Worm (Caenorhabditis elegans) whole organism, mixed stage, embryonic: ENCODE results near the gene Y116A8C.44.

ENCODE experiments used
- M03D4.4 ChIP-seq: sonication (generic microtip); optimal IDR thresholded peaks from 2 replicates; lab custom pipeline; 2017; ENCODE audit warnings: mild to moderate bottlenecking, missing genetic modification characterization, missing compliant biosample characterization
- bed-3 ChIP-seq: fragments of 200-800 bp; sonication (Bioruptor generic); optimal IDR thresholded peaks from 3 replicates; lab custom pipeline; 2018; ENCODE audit warnings: mild to moderate bottlenecking, missing genetic modification characterization, moderate library complexity, missing compliant biosample characterization
- blmp-1 ChIP-seq: fragments of 150-350 bp; optimal IDR thresholded peaks from 2 replicates; lab custom pipeline; 2014; ENCODE audit warnings: missing biosample characterization, missing genetic modification characterization
- ceh-39 ChIP-seq: fragments of 150-350 bp; optimal IDR thresholded peaks from 2 replicates; lab custom pipeline; 2014; ENCODE audit warnings: missing biosample characterization, missing genetic modification characterization
- ceh-43 ChIP-seq: fragments of 200-800 bp; sonication (Bioruptor generic); optimal IDR thresholded peaks from 2 replicates; lab custom pipeline; 2018; ENCODE audit warnings: mild to moderate bottlenecking, missing genetic modification characterization, moderate library complexity, missing compliant biosample characterization
- cnd-1 ChIP-seq: fragments of 200-800 bp; sonication (Bioruptor generic); optimal IDR thresholded peaks from 2 replicates; lab custom pipeline; 2018; ENCODE audit warnings: mild to moderate bottlenecking, missing genetic modification characterization, missing compliant biosample characterization
- drap-1 ChIP-seq: fragments of 200-800 bp; sonication (Bioruptor generic); optimal IDR thresholded peaks from 3 replicates; lab custom pipeline; 2018; ENCODE audit warnings: mild to moderate bottlenecking, missing genetic modification characterization, missing compliant biosample characterization
- elt-1 ChIP-seq: sonication (generic microtip); optimal IDR thresholded peaks from 2 replicates; lab custom pipeline; 2017; ENCODE audit warnings: missing genetic modification characterization, mild to moderate bottlenecking, missing compliant biosample characterization, antibody characterized with exemption, moderate library complexity, borderline replicate concordance; ENCODE audit not compliant: insufficient read depth
- elt-3 ChIP-seq: fragments of 150-350 bp; optimal IDR thresholded peaks from 2 replicates; lab custom pipeline; 2014; ENCODE audit warnings: missing biosample characterization, missing genetic modification characterization
- flh-1 ChIP-seq: fragments of 200-800 bp; sonication (Bioruptor generic); optimal IDR thresholded peaks from 2 replicates; lab custom pipeline; 2018; ENCODE audit warnings: mild to moderate bottlenecking, missing genetic modification characterization, moderate library complexity, missing compliant biosample characterization
- hlh-1 ChIP-seq: fragments of 150-350 bp; optimal IDR thresholded peaks from 2 replicates; lab custom pipeline; 2014; ENCODE audit warnings: missing biosample characterization, missing genetic modification reagents, missing genetic modification characterization
- lin-13 ChIP-seq: fragments of 150-350 bp; optimal IDR thresholded peaks from 2 replicates; lab custom pipeline; 2014; ENCODE audit warnings: missing biosample characterization, missing genetic modification characterization
- lin-32 ChIP-seq: fragments of 200-800 bp; sonication (Bioruptor generic); optimal IDR thresholded peaks from 2 replicates; lab custom pipeline; 2018; ENCODE audit warnings: mild to moderate bottlenecking, missing genetic modification characterization, missing compliant biosample characterization
- lsy-2 ChIP-seq: fragments of 150-350 bp; optimal IDR thresholded peaks from 2 replicates; lab custom pipeline; 2014; ENCODE audit warnings: missing biosample characterization, missing genetic modification characterization
- mab-5 ChIP-seq: fragments of 150-350 bp; optimal IDR thresholded peaks from 2 replicates; lab custom pipeline; 2014; ENCODE audit warnings: missing biosample characterization, missing genetic modification characterization
- mls-2 ChIP-seq: sonication (generic microtip); optimal IDR thresholded peaks from 2 replicates; lab custom pipeline; 2016; ENCODE audit warnings: mild to moderate bottlenecking, missing genetic modification characterization, moderate library complexity, missing compliant biosample characterization
- nhr-12 ChIP-seq: fragments of 150-350 bp; optimal IDR thresholded peaks from 2 replicates; lab custom pipeline; 2014; ENCODE audit warnings: missing biosample characterization, missing genetic modification characterization
- nhr-2 ChIP-seq: fragments of 150-350 bp; optimal IDR thresholded peaks from 2 replicates; lab custom pipeline; 2014; ENCODE audit warnings: missing biosample characterization, missing genetic modification characterization
- nhr-237 ChIP-seq: fragments of 150-350 bp; optimal IDR thresholded peaks from 2 replicates; lab custom pipeline; 2014; ENCODE audit warnings: missing biosample characterization, missing genetic modification characterization
- nhr-28 ChIP-seq: fragments of 150-350 bp; optimal IDR thresholded peaks from 2 replicates; lab custom pipeline; 2014; ENCODE audit warnings: missing biosample characterization, missing genetic modification characterization
- pha-4 ChIP-seq: fragments of 150-350 bp; optimal IDR thresholded peaks from 2 replicates; lab custom pipeline; 2018; ENCODE audit warnings: missing biosample characterization, missing genetic modification reagents, missing genetic modification characterization
- sem-2 ChIP-seq: fragments of 200-800 bp; sonication (Bioruptor generic); optimal IDR thresholded peaks from 2 replicates; lab custom pipeline; 2018; ENCODE audit warnings: mild to moderate bottlenecking, missing genetic modification characterization, missing compliant biosample characterization
- snpc-4 ChIP-seq: fragments of 150-350 bp; optimal IDR thresholded peaks from 2 replicates; lab custom pipeline; 2014; ENCODE audit warnings: missing biosample characterization, missing genetic modification characterization
- sptf-1 ChIP-seq: sonication (generic microtip); optimal IDR thresholded peaks from 2 replicates; lab custom pipeline; 2017; ENCODE audit warnings: mild to moderate bottlenecking, missing genetic modification characterization, moderate library complexity, missing compliant biosample characterization
- tbx-8 ChIP-seq: fragments of 200-800 bp; sonication (Bioruptor generic); optimal IDR thresholded peaks from 2 replicates; lab custom pipeline; 2018; ENCODE audit warnings: mild to moderate bottlenecking, missing genetic modification characterization, moderate library complexity, missing compliant biosample characterization
- unc-120 ChIP-seq: sonication (generic microtip); optimal IDR thresholded peaks from 2 replicates; lab custom pipeline; 2017; ENCODE audit warnings: missing genetic modification characterization, missing compliant biosample characterization; ENCODE audit not compliant: poor library complexity, severe bottlenecking
- unc-62 ChIP-seq: fragments of 150-350 bp; optimal IDR thresholded peaks from 2 replicates; lab custom pipeline; 2014; ENCODE audit warnings: missing biosample characterization, missing genetic modification reagents, missing genetic modification characterization
- zip-8 ChIP-seq: fragments of 150-350 bp; optimal IDR thresholded peaks from 2 replicates; lab custom pipeline; 2014; ENCODE audit warnings: missing biosample characterization, missing genetic modification characterization
- ztf-11 ChIP-seq: fragments of 150-350 bp; optimal IDR thresholded peaks from 2 replicates; lab custom pipeline; 2014; ENCODE audit warnings: missing biosample characterization, missing genetic modification characterization

Y116A8C.44 gene

ce11 chrIV:17058036-17058435 is at the start of gene Y116A8C.44:
TSS of gene Y116A8C.44 (minus strand) at chrIV:17058136.
- TF ChIP-seq blmp-1 (no peak), drap-1 (GFP tag; lab: Kevin White, UChicago) (no peak), elt-3 (tag; lab: Kevin White, UChicago) (no peak), ceh-43 (GFP tag; lab: Kevin White, UChicago) (no peak)
- TF ChIP-seq, all 35 proteins: peak for 0

- TF ChIP-seq ceh-43 (GFP tag; lab: Kevin White, UChicago) (no peak), ztf-11 (tag; lab: Kevin White, UChicago) (no peak), pha-4 (tag; lab: Kevin White, UChicago) (no peak), unc-62 (GFP tag; lab: Kevin White, UChicago) (no peak), mab-5 (tag; lab: Kevin White, UChicago) (no peak), tbx-8 (no peak), bed-3 (GFP tag; lab: Kevin White, UChicago) (no peak), ceh-39 (no peak), lin-32 (GFP tag; lab: Kevin White, UChicago) (no peak), nhr-2 (tag; lab: Kevin White, UChicago) (no peak), M03D4.4 (tag; lab: Kevin White, UChicago) (no peak), elt-1 (no peak), nhr-237 (no peak), sem-2 (GFP tag; lab: Kevin White, UChicago) (no peak), snpc-4 (tag; lab: Kevin White, UChicago) (no peak)
Measured at ce11 chrIV:17105578-17105977, 47.6 kb upstream of the Y116A8C.44 start.

- TF ChIP-seq cnd-1 (tag; lab: Kevin White, UChicago) (no peak), blmp-1 (no peak), nhr-28 (tag; lab: Kevin White, UChicago) (no peak)
Measured at ce11 chrIV:17104157-17104872, 46.4 kb upstream of the Y116A8C.44 start.

- TF ChIP-seq lin-32 (GFP tag; lab: Kevin White, UChicago) (no peak), nhr-2 (tag; lab: Kevin White, UChicago) (peak; percentile 22)
Measured at ce11 chrIV:17103615-17104014, 45.7 kb upstream of the Y116A8C.44 start, which contains the start of gene Y116A8C.30. TSS of gene Y116A8C.30 (minus strand) at chrIV:17103715.

ce11 chrIV:17103116-17103515 is 45.2 kb upstream of the Y116A8C.44 start:
- TF ChIP-seq lsy-2 (tag; lab: Kevin White, UChicago): no peak
- TF ChIP-seq nhr-237: no peak
- TF ChIP-seq ceh-39: no peak
- no peak for TF ChIP-seq lin-32 (GFP tag; lab: Kevin White, UChicago)
- no peak for TF ChIP-seq ceh-43 (GFP tag; lab: Kevin White, UChicago)
- no peak for TF ChIP-seq mls-2 (tag; lab: Kevin White, UChicago)
- no peak for TF ChIP-seq nhr-28 (tag; lab: Kevin White, UChicago)

- TF ChIP-seq nhr-12 (tag; lab: Kevin White, UChicago): no peak
- TF ChIP-seq lsy-2 (tag; lab: Kevin White, UChicago): no peak
- TF ChIP-seq zip-8: no peak
- no peak for TF ChIP-seq unc-120 (tag; lab: Kevin White, UChicago)
- TF ChIP-seq hlh-1 (tag; lab: Kevin White, UChicago): no peak
- TF ChIP-seq sptf-1 (tag; lab: Kevin White, UChicago): no peak
- no peak for TF ChIP-seq mls-2 (tag; lab: Kevin White, UChicago)
- TF ChIP-seq ceh-39: no peak
- TF ChIP-seq lin-13 (tag; lab: Kevin White, UChicago): no peak
- TF ChIP-seq flh-1: no peak
Measured at ce11 chrIV:17100628-17101338, 42.8 kb upstream of the Y116A8C.44 start.
